Worm (Caenorhabditis elegans): Measurements from ENCODE around the gene Y59C2A.2.
"Not testable (repeated sequence)": the region's sequence is repeated elsewhere in the genome, so short reads cannot be mapped to it uniquely, and the experiment has no call there.

The Y59C2A.2 gene

ce11 chrII:2168374-2168773 is 35.6 kb downstream of the Y59C2A.2 start, which contains the start of gene fbxb-38:
Gene fbxb-38 (minus strand): TSS chrII:2168763.
- TF ChIP-seq ztf-4 (tag; optimal IDR thresholded peaks at IDR 0.05), result no peak
- TF ChIP-seq vab-15 (tag; optimal IDR thresholded peaks at IDR 0.05), result no peak
- TF ChIP-seq snpc-4 (tag; optimal IDR thresholded peaks at IDR 0.05), result no peak
- no peak for TF ChIP-seq nhr-28 (tag; optimal IDR thresholded peaks at IDR 0.05)
- no peak for TF ChIP-seq nhr-11 (tag; optimal IDR thresholded peaks at IDR 0.05)
- TF ChIP-seq efl-3 (GFP tag; optimal IDR thresholded peaks at IDR 0.05), result no peak
- TF ChIP-seq fkh-10 (GFP tag; optimal IDR thresholded peaks at IDR 0.05), result no peak
- TF ChIP-seq nhr-90 (tag; optimal IDR thresholded peaks at IDR 0.05; ENCODE audit: poor library complexity), result no peak
- TF ChIP-seq mef-2 (tag; optimal IDR thresholded peaks at IDR 0.05), result no peak
- no peak for TF ChIP-seq irx-1 (tag; optimal IDR thresholded peaks at IDR 0.05)
- no peak for TF ChIP-seq snu-23 (GFP tag; optimal IDR thresholded peaks at IDR 0.05)
- TF ChIP-seq egl-27 (tag; optimal IDR thresholded peaks at IDR 0.05), result no peak
- TF ChIP-seq lin-15B (tag; optimal IDR thresholded peaks at IDR 0.05), result no peak

ce11 chrII:2166376-2166775 is 37.6 kb downstream of the Y59C2A.2 start, which contains the start of gene C33C12.4:
Gene C33C12.4 (minus strand): TSS chrII:2166476.
- TF ChIP-seq snpc-4 (tag; optimal IDR thresholded peaks at IDR 0.05) (no peak), fkh-8 (tag; optimal IDR thresholded peaks at IDR 0.05) (no peak), nhr-28 (tag; optimal IDR thresholded peaks at IDR 0.05) (no peak), lsy-2 (tag; optimal IDR thresholded peaks at IDR 0.05) (no peak), egl-13 (tag; optimal IDR thresholded peaks at IDR 0.05) (no peak), nhr-47 (tag; optimal IDR thresholded peaks at IDR 0.05) (no peak), unc-130 (tag; optimal IDR thresholded peaks at IDR 0.05) (no peak), tlp-1 (tag; optimal IDR thresholded peaks at IDR 0.05) (no peak), ceh-8 (GFP tag; optimal IDR thresholded peaks at IDR 0.05) (no peak), ztf-4 (tag; optimal IDR thresholded peaks at IDR 0.05) (no peak), ces-1 (GFP tag; optimal IDR thresholded peaks at IDR 0.05) (no peak), mab-9 (GFP tag; IDR thresholded peaks at IDR 0.05) (no peak), vab-15 (tag; optimal IDR thresholded peaks at IDR 0.05) (no peak)

ce11 chrII:2163370-2163882 is 40.5 kb downstream of the Y59C2A.2 start, which contains the start of gene C33C12.11:
Gene C33C12.11 (minus strand): TSS chrII:2163832.
- not testable (repeated sequence) for TF ChIP-seq pag-3 (tag; optimal IDR thresholded peaks at IDR 0.05; ENCODE audit: borderline replicate concordance, insufficient read depth); efl-3 (GFP tag; optimal IDR thresholded peaks at IDR 0.05); hlh-17 (GFP tag; optimal IDR thresholded peaks at IDR 0.05; ENCODE audit: borderline replicate concordance)

- TF ChIP-seq xbp-1, C04F5.9, egl-13 (tag; optimal IDR thresholded peaks at IDR 0.05): not testable (repeated sequence)
Measured at ce11 chrII:2153708-2154107, 50.2 kb downstream of the Y59C2A.2 start, which contains the start of gene math-18. Gene math-18 (plus strand): TSS chrII:2154008.

- TF ChIP-seq efl-1 (optimal IDR thresholded peaks at IDR 0.05) (no peak), efl-1 (GFP tag; optimal IDR thresholded peaks at IDR 0.05 in 1 of 2) (peak in 1 of 2 experiments; percentile 70), nhr-76 (tag; optimal IDR thresholded peaks at IDR 0.05) (no peak), elt-2 (tag; optimal IDR thresholded peaks at IDR 0.05) (peak; percentile 38)
Measured at ce11 chrII:2152455-2152854, 51.5 kb downstream of the Y59C2A.2 start.

- TF ChIP-seq fkh-8 (tag; optimal IDR thresholded peaks at IDR 0.05), result no peak
- TF ChIP-seq sox-4 (tag; optimal IDR thresholded peaks at IDR 0.05), result no peak
- TF ChIP-seq lin-14 (GFP tag; optimal IDR thresholded peaks at IDR 0.05), result no peak
- TF ChIP-seq mef-2 (tag; optimal IDR thresholded peaks at IDR 0.05), result no peak
- TF ChIP-seq dpl-1 (GFP tag; optimal IDR thresholded peaks at IDR 0.05), result no peak
- TF ChIP-seq ets-5 (GFP tag; IDR thresholded peaks at IDR 0.05), result no peak
- TF ChIP-seq aly-2 (tag; optimal IDR thresholded peaks at IDR 0.05), result no peak
- TF ChIP-seq ceh-63 (GFP tag; optimal IDR thresholded peaks at IDR 0.05), result no peak
- no peak for TF ChIP-seq nhr-71 (tag; optimal IDR thresholded peaks at IDR 0.05)
- no peak for TF ChIP-seq hpl-2 (GFP tag; optimal IDR thresholded peaks at IDR 0.05)
- TF ChIP-seq fos-1 (tag; optimal IDR thresholded peaks at IDR 0.05), result no peak
Measured at ce11 chrII:2150485-2150985, 53.4 kb downstream of the Y59C2A.2 start, which contains the start of the genes C40A11.7 and C40A11.8. Gene C40A11.7 (minus strand): TSS chrII:2150585. Gene C40A11.8 (minus strand): TSS chrII:2150935.

Measured in whole organism, L1 larva.